Worm (Caenorhabditis elegans): Measurements from ENCODE around the gene C45H4.18.

DNA sequence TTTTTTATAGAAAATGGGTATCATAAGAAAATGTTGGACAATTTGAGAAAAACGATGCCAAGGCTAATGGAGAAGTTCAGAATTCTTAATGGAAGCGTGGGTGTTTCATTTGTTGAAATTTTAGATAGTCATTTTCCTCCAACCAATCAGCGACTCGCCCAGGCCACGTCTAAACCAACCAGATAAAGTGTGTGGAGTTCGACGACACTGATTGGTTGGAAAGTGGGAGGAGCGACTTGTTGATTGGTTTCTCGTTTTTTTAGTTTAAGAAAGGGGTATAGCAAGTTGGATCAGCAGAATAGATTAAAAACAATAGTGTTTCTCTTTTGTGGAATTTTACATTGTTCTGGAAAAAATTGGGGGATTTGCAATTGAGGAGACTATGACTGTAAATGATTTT is 32.2 kb downstream of the C45H4.18 start:
- no peak for TF ChIP-seq fos-1 (tag; optimal IDR thresholded peaks at IDR 0.05)
- TF ChIP-seq pqm-1 (tag; optimal IDR thresholded peaks at IDR 0.05), result no peak
- TF ChIP-seq pax-3 (tag; optimal IDR thresholded peaks at IDR 0.05), result no peak
- no peak for TF ChIP-seq nhr-237 (tag; optimal IDR thresholded peaks at IDR 0.05)
- no peak for TF ChIP-seq unc-86 (tag; optimal IDR thresholded peaks at IDR 0.05)
- no peak for TF ChIP-seq lsy-2 (tag; optimal IDR thresholded peaks at IDR 0.05)
- no peak for TF ChIP-seq fkh-8 (tag; optimal IDR thresholded peaks at IDR 0.05)
- no peak for TF ChIP-seq lin-15B (tag; optimal IDR thresholded peaks at IDR 0.05)
- TF ChIP-seq nhr-19 (GFP tag; conservative IDR thresholded peaks at IDR 0.05), result no peak
- no peak for TF ChIP-seq zag-1 (tag; optimal IDR thresholded peaks at IDR 0.05)
- no peak for TF ChIP-seq ceh-82 (tag; optimal IDR thresholded peaks at IDR 0.05)
- no peak for TF ChIP-seq nhr-76 (tag; optimal IDR thresholded peaks at IDR 0.05)
- TF ChIP-seq ama-1 (optimal IDR thresholded peaks at IDR 0.05), result no peak
